Worm (Caenorhabditis elegans): ENCODE results near the gene cyp-33E3.

DNA sequence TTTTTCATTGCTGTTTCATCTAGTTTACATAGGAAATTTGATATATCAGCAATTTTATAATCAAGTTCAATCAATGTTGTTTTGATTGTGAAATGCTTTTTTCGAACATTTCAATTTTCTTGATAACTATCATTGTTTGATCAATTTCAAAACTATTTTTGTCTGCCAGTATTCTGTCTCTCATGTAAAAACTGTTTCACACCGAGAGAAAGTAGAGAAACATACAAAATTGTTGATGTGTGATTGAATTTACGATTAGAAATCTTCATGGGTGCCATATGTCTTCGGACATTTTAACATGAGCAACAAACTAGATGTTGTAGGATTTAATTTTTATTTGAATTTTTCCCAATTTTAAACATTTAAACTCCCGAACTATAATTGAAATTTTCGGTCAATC, 35.9 kb downstream of the cyp-33E3 start, which contains the start of gene C49C8.2:
- TF ChIP-seq unc-62 (GFP tag; optimal IDR thresholded peaks at IDR 0.05), result no peak
- TF ChIP-seq ztf-11 (tag; optimal IDR thresholded peaks at IDR 0.05), result no peak
- TF ChIP-seq snpc-4 (tag; optimal IDR thresholded peaks at IDR 0.05), result no peak
- no peak for TF ChIP-seq skn-1 (tag; optimal IDR thresholded peaks at IDR 0.05)
- TF ChIP-seq nhr-84 (tag; optimal IDR thresholded peaks at IDR 0.05), result no peak
- TF ChIP-seq dsc-1 (tag; optimal IDR thresholded peaks at IDR 0.05), result peak; percentile 45
- no peak for TF ChIP-seq lir-3 (tag; optimal IDR thresholded peaks at IDR 0.05; ENCODE audit: poor library complexity)
- TF ChIP-seq pqm-1 (tag; optimal IDR thresholded peaks at IDR 0.05), result no peak
- TF ChIP-seq mdl-1 (tag; optimal IDR thresholded peaks at IDR 0.05), result no peak
